Worm (Caenorhabditis elegans): ENCODE measurements around the gene B0035.18.
A peak's percentile ranks its signal among the peaks of the same experiment; 100 is the strongest.

- TF ChIP-seq egl-43 (GFP tag; IDR thresholded peaks at IDR 0.05) (no peak), F49E8.2 (tag; optimal IDR thresholded peaks at IDR 0.05; ENCODE audit: borderline replicate concordance) (peak; percentile 72), nhr-25 (tag; optimal IDR thresholded peaks at IDR 0.05; ENCODE audit: borderline replicate concordance, insufficient read depth) (no peak), nhr-77 (tag; optimal IDR thresholded peaks at IDR 0.05) (no peak), fos-1 (tag; optimal IDR thresholded peaks at IDR 0.05) (no peak), nhr-48 (tag; optimal IDR thresholded peaks at IDR 0.05) (no peak)
Measured at ce11 chrIV:11340735-11341443, 20.8 kb downstream of the B0035.18 start.
